Worm (Caenorhabditis elegans): Measurements from ENCODE around the gene frpr-9.

The frpr-9 gene

DNA sequence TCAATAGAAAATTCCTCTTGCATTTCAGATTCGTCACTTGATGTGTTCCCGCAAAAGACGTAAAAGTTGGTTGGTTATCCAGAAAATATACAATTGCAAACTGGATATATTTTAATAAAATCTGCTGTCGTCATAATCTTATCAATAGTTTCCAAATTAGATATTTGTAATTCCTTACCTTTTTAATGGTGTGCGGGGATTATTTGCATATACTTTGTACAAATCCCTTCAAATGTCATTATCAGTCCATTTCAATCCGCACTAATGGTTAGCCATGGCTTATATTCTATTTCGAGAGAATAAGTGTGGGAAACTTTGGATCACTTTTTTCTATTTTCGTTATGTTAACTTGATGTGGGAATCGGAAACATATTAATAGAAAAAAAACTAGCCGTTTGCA, 12.2 kb downstream of the frpr-9 start:
- TF ChIP-seq hlh-8 (tag; optimal IDR thresholded peaks at IDR 0.05) = no peak
- TF ChIP-seq ama-1 (optimal IDR thresholded peaks at IDR 0.05) = no peak
- no peak for TF ChIP-seq K09A11.1 (tag; optimal IDR thresholded peaks at IDR 0.05; ENCODE audit: insufficient read depth)
- no peak for TF ChIP-seq hlh-6 (tag; optimal IDR thresholded peaks at IDR 0.05)
- no peak for TF ChIP-seq ceh-31 (tag; optimal IDR thresholded peaks at IDR 0.05)
- no peak for TF ChIP-seq unc-55 (GFP tag; optimal IDR thresholded peaks at IDR 0.05)
- TF ChIP-seq tbx-7 (tag; optimal IDR thresholded peaks at IDR 0.05) = no peak
- no peak for TF ChIP-seq ceh-45 (GFP tag; IDR thresholded peaks at IDR 0.05)
- no peak for TF ChIP-seq ets-4 (tag; optimal IDR thresholded peaks at IDR 0.05)
- TF ChIP-seq hlh-15 (tag; optimal IDR thresholded peaks at IDR 0.05) = no peak
- no peak for TF ChIP-seq ceh-30 (tag; optimal IDR thresholded peaks at IDR 0.05)
- no peak for TF ChIP-seq zip-5 (tag; optimal IDR thresholded peaks at IDR 0.05)

DNA sequence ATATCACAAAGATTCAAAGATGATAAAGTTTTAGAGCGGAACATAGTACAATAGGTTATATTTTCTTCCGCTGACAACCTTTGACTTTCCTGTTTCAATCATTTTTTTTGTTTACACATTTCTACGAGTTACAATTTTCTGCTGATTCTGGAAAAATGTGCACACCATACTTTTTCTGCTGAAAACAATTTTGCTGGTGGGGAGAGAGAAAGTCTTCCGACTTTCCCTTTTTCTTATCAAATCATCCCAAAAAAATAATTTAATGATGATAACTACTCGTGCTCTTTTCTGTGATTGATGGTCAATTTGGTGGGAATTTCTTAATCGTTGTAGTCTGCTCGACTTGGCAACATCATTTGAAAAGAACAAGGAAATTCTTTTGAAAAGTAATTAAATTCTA, 15.8 kb downstream of the frpr-9 start:
- TF ChIP-seq elt-2 (tag; optimal IDR thresholded peaks at IDR 0.05) (peak; percentile 54), lim-6 (tag; optimal IDR thresholded peaks at IDR 0.05) (no peak), dmd-4 (tag; optimal IDR thresholded peaks at IDR 0.05; ENCODE audit: borderline replicate concordance) (no peak), pag-3 (tag; optimal IDR thresholded peaks at IDR 0.05; ENCODE audit: borderline replicate concordance) (no peak), zip-5 (tag; optimal IDR thresholded peaks at IDR 0.05) (no peak), unc-55 (GFP tag; optimal IDR thresholded peaks at IDR 0.05) (no peak), madf-2 (tag; optimal IDR thresholded peaks at IDR 0.05) (no peak), ceh-45 (GFP tag; IDR thresholded peaks at IDR 0.05) (no peak)

DNA sequence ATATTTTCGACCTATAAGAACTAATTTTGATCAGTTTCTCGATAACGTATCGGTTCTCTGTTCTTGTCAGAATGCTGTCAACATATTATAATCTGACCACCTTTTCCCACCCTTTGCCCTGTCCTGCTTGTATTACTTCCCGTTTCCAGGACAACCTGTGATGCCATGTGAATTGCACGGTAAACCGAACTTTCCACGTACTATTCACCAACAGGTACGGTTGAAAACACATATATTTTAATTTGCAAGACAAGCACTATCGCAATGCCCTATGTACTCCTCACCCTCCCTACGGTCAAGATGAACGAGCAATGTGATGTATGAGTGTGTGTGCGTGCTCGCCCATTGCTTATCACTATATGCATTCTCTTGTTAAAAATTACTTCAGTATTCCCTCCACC, 17.2 kb downstream of the frpr-9 start:
- TF ChIP-seq elt-2 (tag; optimal IDR thresholded peaks at IDR 0.05) = peak; percentile 84
- TF ChIP-seq pax-1 (tag; optimal IDR thresholded peaks at IDR 0.05) = no peak

DNA sequence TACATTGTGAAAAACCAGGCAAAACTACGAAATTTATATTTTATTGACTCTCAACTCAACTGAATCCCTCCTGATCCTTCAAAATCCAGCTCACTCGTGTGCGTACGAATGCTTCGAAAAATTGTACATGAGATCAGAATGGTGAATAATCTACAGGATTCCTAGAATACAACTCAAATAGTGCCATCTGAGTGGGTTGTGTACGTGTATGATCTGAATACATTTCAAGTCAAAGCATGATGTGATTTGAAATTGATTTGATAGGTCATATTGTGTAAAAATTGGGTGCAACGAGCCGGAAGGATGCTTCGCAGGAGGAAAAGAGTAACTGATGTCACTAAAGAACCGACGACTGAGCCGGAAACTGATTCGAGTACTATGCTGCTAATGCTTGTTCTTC, 18.9 kb downstream of the frpr-9 start:
- no peak for TF ChIP-seq odd-2 (tag; optimal IDR thresholded peaks at IDR 0.05)
- no peak for TF ChIP-seq ahr-1 (tag; optimal IDR thresholded peaks at IDR 0.05)

DNA sequence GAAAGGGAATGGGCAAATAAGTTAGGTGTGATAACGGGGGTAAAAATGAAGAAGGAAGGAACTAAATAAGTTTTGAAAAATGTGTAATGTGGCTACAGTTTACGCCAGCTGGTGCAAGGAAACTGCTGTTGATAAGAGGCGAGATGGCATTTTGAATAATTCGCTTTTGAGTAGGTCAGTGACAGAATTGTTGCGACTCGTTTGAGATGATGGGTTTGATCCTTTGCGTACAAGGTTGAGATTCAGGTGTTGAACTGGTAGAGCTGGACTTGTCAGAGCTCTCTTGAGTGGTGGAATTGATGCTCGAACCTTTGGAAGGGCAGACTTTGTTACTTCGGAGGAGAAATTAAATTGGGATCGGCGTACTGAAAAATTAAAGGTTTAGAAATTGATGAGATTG, 19.9 kb downstream of the frpr-9 start:
- no peak for TF ChIP-seq hlh-8 (tag; optimal IDR thresholded peaks at IDR 0.05)
- TF ChIP-seq lim-6 (tag; optimal IDR thresholded peaks at IDR 0.05) = no peak
- TF ChIP-seq hlh-30 (tag; optimal IDR thresholded peaks at IDR 0.05; ENCODE audit: insufficient read depth) = no peak

DNA sequence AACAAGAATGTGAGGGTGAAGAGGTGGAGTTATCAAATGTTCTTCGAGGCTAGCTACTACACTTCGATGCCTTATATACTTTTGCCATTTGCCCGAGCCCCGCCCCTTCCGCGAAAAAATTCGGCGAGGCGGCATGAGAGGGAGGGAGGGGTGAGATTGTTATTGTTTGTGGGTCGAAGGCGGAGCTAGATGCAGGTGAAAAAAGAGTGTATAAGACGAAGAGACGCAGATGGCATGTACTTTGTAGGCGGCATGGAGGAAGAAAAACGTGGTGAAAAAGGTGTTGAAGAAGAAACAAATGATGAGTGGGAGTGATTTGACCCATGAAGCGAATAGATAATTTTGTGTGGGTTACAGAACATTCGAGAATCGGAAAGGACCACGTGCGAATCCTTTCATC, 20.5 kb downstream of the frpr-9 start, which contains the start of gene C13G3.1:
Gene C13G3.1 (minus strand): TSS at position 47 of the 400 bp plus-strand sequence.
- TF ChIP-seq ref-2 (tag; optimal IDR thresholded peaks at IDR 0.05) = no peak
- TF ChIP-seq zip-5 (tag; optimal IDR thresholded peaks at IDR 0.05) = no peak
- TF ChIP-seq sox-4 (tag; optimal IDR thresholded peaks at IDR 0.05) = no peak
- TF ChIP-seq ama-1 (optimal IDR thresholded peaks at IDR 0.05) = no peak
- TF ChIP-seq elt-4 (tag; optimal IDR thresholded peaks at IDR 0.05) = no peak
- no peak for TF ChIP-seq ceh-9 (tag; optimal IDR thresholded peaks at IDR 0.05)
- TF ChIP-seq lim-6 (tag; optimal IDR thresholded peaks at IDR 0.05) = no peak
- no peak for TF ChIP-seq odd-2 (tag; optimal IDR thresholded peaks at IDR 0.05)
- TF ChIP-seq tbx-2 (tag; optimal IDR thresholded peaks at IDR 0.05) = no peak
- no peak for TF ChIP-seq hlh-6 (tag; optimal IDR thresholded peaks at IDR 0.05)
- no peak for TF ChIP-seq gmeb-2 (tag; optimal IDR thresholded peaks at IDR 0.05)
- TF ChIP-seq pax-1 (tag; optimal IDR thresholded peaks at IDR 0.05) = no peak
- TF ChIP-seq K02D7.2 (tag; optimal IDR thresholded peaks at IDR 0.05) = no peak
- TF ChIP-seq sdc-2 (tag; optimal IDR thresholded peaks at IDR 0.05) = no peak
- TF ChIP-seq ttx-3 (tag; optimal IDR thresholded peaks at IDR 0.05) = no peak
- no peak for TF ChIP-seq ceh-18 (tag; optimal IDR thresholded peaks at IDR 0.05)
- no peak for TF ChIP-seq C38D4.7 (GFP tag; optimal IDR thresholded peaks at IDR 0.05)
- TF ChIP-seq elt-2 (tag; optimal IDR thresholded peaks at IDR 0.05) = no peak
- TF ChIP-seq ceh-2 (tag; optimal IDR thresholded peaks at IDR 0.05) = no peak
- no peak for TF ChIP-seq F13H6.1 (tag; optimal IDR thresholded peaks at IDR 0.05)
